Fruit fly (Drosophila melanogaster) whole organism, embryonic: ENCODE results near the gene alphaTub84B.

ENCODE experiments used
- Abd-B ChIP-seq: fragments of 200-800 bp; sonication (Bioruptor generic); optimal IDR thresholded peaks from 2 replicates; lab custom pipeline; 2018; ENCODE audit warnings: missing biosample characterization, mild to moderate bottlenecking, missing genetic modification characterization, moderate library complexity
- CG11247 ChIP-seq: fragments of 200-800 bp; sonication (Bioruptor generic); IDR thresholded peaks from 2 replicates; pipeline ENCODE4 v1.3.6; 2022; ENCODE audit warnings: missing biosample characterization, missing genetic modification characterization
- CG15601 ChIP-seq: fragments of 200-800 bp; sonication (Bioruptor generic); optimal IDR thresholded peaks from 3 replicates; lab custom pipeline; 2019; ENCODE audit warnings: missing biosample characterization, mild to moderate bottlenecking, missing genetic modification characterization, moderate library complexity
- CG2678 ChIP-seq: fragments of 200-800 bp; sonication (Bioruptor generic); optimal IDR thresholded peaks from 3 replicates; lab custom pipeline; 2019; ENCODE audit warnings: missing biosample characterization, mild to moderate bottlenecking, missing genetic modification characterization, moderate library complexity
- CG30403 ChIP-seq: fragments of 200-800 bp; sonication (Bioruptor generic); optimal IDR thresholded peaks from 3 replicates; lab custom pipeline; 2016; ENCODE audit warnings: missing biosample characterization, missing genetic modification characterization
- CG3163 ChIP-seq: fragments of 200-800 bp; sonication (Bioruptor generic); optimal IDR thresholded peaks from 3 replicates; lab custom pipeline; 2016; ENCODE audit warnings: missing biosample characterization, missing genetic modification characterization
- CG4328 ChIP-seq: fragments of 200-800 bp; sonication (Bioruptor generic); optimal IDR thresholded peaks from 3 replicates; lab custom pipeline; 2017; ENCODE audit warnings: missing biosample characterization, missing genetic modification reagents, missing genetic modification characterization
- CG6813 ChIP-seq: fragments of 200-800 bp; sonication (Bioruptor generic); optimal IDR thresholded peaks from 2 replicates; lab custom pipeline; 2017; ENCODE audit warnings: missing biosample characterization, missing genetic modification characterization, mild to moderate bottlenecking, moderate library complexity, missing genetic modification reagents
- CG9609 ChIP-seq: fragments of 200-800 bp; sonication (Bioruptor generic); optimal IDR thresholded peaks from 3 replicates; lab custom pipeline; 2016; ENCODE audit warnings: missing biosample characterization, missing genetic modification characterization
- Dbx ChIP-seq: fragments of 200-800 bp; sonication (Bioruptor generic); IDR thresholded peaks from 3 replicates; pipeline ENCODE4 v1.3.6; 2022; ENCODE audit warnings: missing biosample characterization, missing genetic modification characterization
- Elba2 ChIP-seq: fragments of 200-800 bp; sonication (Bioruptor generic); optimal IDR thresholded peaks from 3 replicates; lab custom pipeline; 2016; ENCODE audit warnings: missing biosample characterization, missing genetic modification characterization
- Ets65A ChIP-seq: fragments of 200-800 bp; sonication (Bioruptor generic); peaks from one replicate; lab custom pipeline; 2016; ENCODE audit warnings: missing biosample characterization, missing genetic modification characterization
- HHEX ChIP-seq: fragments of 200-800 bp; sonication (Bioruptor generic); optimal IDR thresholded peaks from 3 replicates; lab custom pipeline; 2017; ENCODE audit warnings: missing biosample characterization, mild to moderate bottlenecking, missing genetic modification characterization, missing genetic modification reagents
- Hand ChIP-seq: fragments of 200-800 bp; sonication (Bioruptor generic); optimal IDR thresholded peaks from 2 replicates; lab custom pipeline; 2017; ENCODE audit warnings: mild to moderate bottlenecking, missing biosample characterization, missing genetic modification reagents, missing genetic modification characterization
- Lpt ChIP-seq: fragments of >200 bp; optimal IDR thresholded peaks from 2 replicates; lab custom pipeline; 2018; ENCODE audit warnings: missing biosample characterization, missing genetic modification characterization
- MTF-1 ChIP-seq: fragments of 200-800 bp; sonication (Bioruptor generic); optimal IDR thresholded peaks from 2 replicates; lab custom pipeline; 2018; ENCODE audit warnings: missing biosample characterization, mild to moderate bottlenecking, missing genetic modification characterization, borderline replicate concordance
- NFAT ChIP-seq: fragments of 200-800 bp; sonication (Bioruptor generic); IDR thresholded peaks from 2 replicates; pipeline ENCODE4 v1.3.6; 2022; ENCODE audit warnings: missing biosample characterization, missing genetic modification characterization
- Sin3A ChIP-seq: fragments of >200 bp; optimal IDR thresholded peaks from 2 replicates; lab custom pipeline; 2018
- Stat92E ChIP-seq, 3 experiments: fragments of >200 bp in 2 of 3; fragments of 200-800 bp in 1 of 3; sonication (Bioruptor generic) in 1 of 3; optimal IDR thresholded peaks; 2 replicates each; lab custom pipeline; 2017 to 2019; ENCODE audit warnings: missing biosample characterization in 3 of 3, missing genetic modification characterization in 3 of 3, mild to moderate bottlenecking in 1 of 3, moderate library complexity in 1 of 3
- ab ChIP-seq: fragments of 200-800 bp; sonication (Bioruptor generic); optimal IDR thresholded peaks from 2 replicates; lab custom pipeline; 2016; ENCODE audit warnings: missing biosample characterization, missing genetic modification characterization
- ash1 ChIP-seq: fragments of 200-800 bp; sonication (Bioruptor generic); optimal IDR thresholded peaks from 2 replicates; lab custom pipeline; 2018; ENCODE audit warnings: missing biosample characterization, mild to moderate bottlenecking, missing genetic modification characterization
- btn ChIP-seq: fragments of 200-800 bp; sonication (Bioruptor generic); optimal IDR thresholded peaks from 2 replicates; lab custom pipeline; 2016; ENCODE audit warnings: missing biosample characterization, missing genetic modification characterization
- dan ChIP-seq: fragments of 200-800 bp; sonication (Bioruptor generic); IDR thresholded peaks from 2 replicates; pipeline ENCODE4 v1.3.6; 2022; ENCODE audit warnings: missing biosample characterization, missing genetic modification characterization
- en ChIP-seq: fragments of 200-800 bp; sonication (Bioruptor generic); optimal IDR thresholded peaks from 2 replicates; lab custom pipeline; 2016; ENCODE audit warnings: missing biosample characterization, missing genetic modification characterization
- esg ChIP-seq: fragments of 200-800 bp; sonication (Bioruptor generic); conservative IDR thresholded peaks from 2 replicates; pipeline ENCODE4 v1.3.6; 2022; ENCODE audit warnings: missing biosample characterization, missing genetic modification characterization
- eyg ChIP-seq: fragments of 200-800 bp; sonication (Bioruptor generic); optimal IDR thresholded peaks from 3 replicates; lab custom pipeline; 2016; ENCODE audit warnings: missing biosample characterization, missing genetic modification characterization
- fd64A ChIP-seq: fragments of 200-800 bp; sonication (Bioruptor generic); optimal IDR thresholded peaks from 3 replicates; lab custom pipeline; 2018; ENCODE audit warnings: missing biosample characterization, mild to moderate bottlenecking, missing genetic modification characterization
- fu2 ChIP-seq: fragments of 200-800 bp; sonication (Bioruptor generic); optimal IDR thresholded peaks from 2 replicates; lab custom pipeline; 2016; ENCODE audit warnings: missing biosample characterization, missing genetic modification characterization
- gce ChIP-seq: fragments of 200-800 bp; sonication (Bioruptor generic); IDR thresholded peaks from 3 replicates; pipeline ENCODE4 v1.3.6; 2022; ENCODE audit warnings: missing biosample characterization, missing genetic modification characterization
- gcm2 ChIP-seq: fragments of 200-800 bp; sonication (Bioruptor generic); optimal IDR thresholded peaks from 2 replicates; lab custom pipeline; 2016; ENCODE audit warnings: missing biosample characterization, missing genetic modification characterization
- gfzf ChIP-seq: fragments of 200-800 bp; sonication (Bioruptor generic); optimal IDR thresholded peaks from 2 replicates; lab custom pipeline; 2016; ENCODE audit warnings: missing biosample characterization, mild to moderate bottlenecking, missing genetic modification characterization, moderate library complexity
- gt ChIP-seq: fragments of 200-800 bp; sonication (Bioruptor generic); IDR thresholded peaks from 2 replicates; pipeline ENCODE4 v1.3.6; 2022; ENCODE audit warnings: missing biosample characterization, missing genetic modification characterization
- ham ChIP-seq: fragments of 200-800 bp; sonication (Bioruptor generic); IDR thresholded peaks from 2 replicates; pipeline ENCODE4 v1.3.6; 2022; ENCODE audit warnings: missing biosample characterization, missing genetic modification characterization
- ken ChIP-seq: fragments of 200-800 bp; sonication (Bioruptor generic); IDR thresholded peaks from 3 replicates; pipeline ENCODE4 v1.3.6; 2022; ENCODE audit warnings: missing biosample characterization, missing genetic modification characterization
- lab ChIP-seq: fragments of 200-800 bp; sonication (Bioruptor generic); optimal IDR thresholded peaks from 3 replicates; lab custom pipeline; 2017; ENCODE audit warnings: missing biosample characterization, missing genetic modification characterization, mild to moderate bottlenecking, moderate library complexity, missing genetic modification reagents
- lmd ChIP-seq: fragments of 200-800 bp; sonication (Bioruptor generic); IDR thresholded peaks from 2 replicates; pipeline ENCODE4 v1.3.6; 2022; ENCODE audit warnings: missing biosample characterization, missing genetic modification characterization
- lola ChIP-seq, 3 experiments: fragments of >200 bp in 2 of 3; fragments of 200-800 bp in 1 of 3; sonication (Bioruptor generic) in 1 of 3; optimal IDR thresholded peaks; 2 replicates each; lab custom pipeline; 2017 to 2019; ENCODE audit warnings: missing biosample characterization in 3 of 3, missing genetic modification characterization in 3 of 3, mild to moderate bottlenecking in 1 of 3, moderate library complexity in 1 of 3
- maf-S ChIP-seq: fragments of 200-800 bp; sonication (Bioruptor generic); optimal IDR thresholded peaks from 2 replicates; lab custom pipeline; 2016; ENCODE audit warnings: missing biosample characterization, missing genetic modification characterization
- pan ChIP-seq, 4 experiments: fragments of >200 bp in 3 of 4; fragments of 200-800 bp in 1 of 4; sonication (Bioruptor generic) in 1 of 4; optimal IDR thresholded peaks in 3 of 4; IDR thresholded peaks in 1 of 4; 2 replicates each; pipeline versions ENCODE4 v1.3.6 to Lab custom; 2017 to 2022; ENCODE audit warnings: missing biosample characterization in 2 of 4, missing genetic modification characterization in 2 of 4, mixed read lengths in 1 of 4
- run ChIP-seq: fragments of 200-800 bp; sonication (Bioruptor generic); optimal IDR thresholded peaks from 3 replicates; lab custom pipeline; 2018; ENCODE audit warnings: missing biosample characterization, mild to moderate bottlenecking, missing genetic modification characterization
- sc ChIP-seq, 3 experiments: fragments of >200 bp in 2 of 3; fragments of 200-800 bp in 1 of 3; sonication (Bioruptor generic) in 1 of 3; optimal IDR thresholded peaks; 2 replicates in 2 of 3; 3 replicates in 1 of 3; lab custom pipeline; 2017; ENCODE audit warnings: mild to moderate bottlenecking in 1 of 3, missing biosample characterization in 1 of 3, missing genetic modification characterization in 1 of 3, missing genetic modification reagents in 1 of 3
- sisA ChIP-seq: fragments of 200-800 bp; sonication (Bioruptor generic); IDR thresholded peaks from 2 replicates; pipeline ENCODE4 v1.3.6; 2022; ENCODE audit warnings: missing biosample characterization, missing genetic modification characterization
- slp2 ChIP-seq: fragments of 200-800 bp; sonication (Bioruptor generic); optimal IDR thresholded peaks from 2 replicates; lab custom pipeline; 2016; ENCODE audit warnings: missing biosample characterization, missing genetic modification characterization
- sob ChIP-seq: fragments of 200-800 bp; sonication (Bioruptor generic); IDR thresholded peaks from 2 replicates; pipeline ENCODE4 v1.3.6; 2022; ENCODE audit warnings: missing biosample characterization, missing genetic modification characterization
- sqz ChIP-seq: fragments of 200-800 bp; sonication (Bioruptor generic); optimal IDR thresholded peaks from 3 replicates; lab custom pipeline; 2018; ENCODE audit warnings: missing biosample characterization, mild to moderate bottlenecking, missing genetic modification characterization
- stwl ChIP-seq: fragments of 200-800 bp; sonication (Bioruptor generic); optimal IDR thresholded peaks from 3 replicates; lab custom pipeline; 2018; ENCODE audit warnings: missing biosample characterization, mild to moderate bottlenecking, missing genetic modification characterization, moderate library complexity
- tap ChIP-seq: fragments of 200-800 bp; optimal IDR thresholded peaks from 3 replicates; lab custom pipeline; 2019; ENCODE audit warnings: missing biosample characterization, mild to moderate bottlenecking, missing genetic modification characterization, moderate library complexity
- trh ChIP-seq: fragments of 200-800 bp; sonication (Bioruptor generic); optimal IDR thresholded peaks from 2 replicates; lab custom pipeline; 2016; ENCODE audit warnings: missing biosample characterization, missing genetic modification characterization

The alphaTub84B gene

dm6 chr3R:7102853-7103833 is 16.7 kb downstream of the alphaTub84B start (continued):
- TF ChIP-seq gt (GFP tag; lab: Robert Waterston, UW) (no peak), lmd (GFP tag; lab: Robert Waterston, UW) (no peak), Elba2 (GFP tag; lab: Kevin White, UChicago) (peak; percentile 98), MTF-1 (GFP tag; lab: Kevin White, UChicago) (no peak), stwl (tag; lab: Kevin White, UChicago) (peak; percentile 17), eyg (GFP tag; lab: Kevin White, UChicago) (no peak), sob (no peak), Abd-B (GFP tag; lab: Kevin White, UChicago) (no peak), sc (optimal IDR thresholded peaks at IDR 0.05; lab: Kevin White, UChicago) (no peak), sc (GFP tag; optimal IDR thresholded peaks at IDR 0.05; lab: Kevin White, UChicago) (no peak), tap (tag; lab: Kevin White, UChicago) (no peak), CG15601 (tag; lab: Kevin White, UChicago) (no peak), esg (no peak), NFAT (GFP tag; lab: Robert Waterston, UW) (no peak), trh (GFP tag; lab: Kevin White, UChicago) (no peak), lab (peak; percentile 2), CG30403 (GFP tag; lab: Kevin White, UChicago) (no peak), btn (GFP tag; lab: Kevin White, UChicago) (no peak), pan (optimal IDR thresholded peaks at IDR 0.05; lab: Kevin White, UChicago) (no peak), pan (GFP tag; optimal IDR thresholded peaks at IDR 0.05 in 1 of 2, IDR thresholded peaks at IDR 0.05 in 1 of 2) (peak in 1 of 2 experiments; percentile 21), ash1 (GFP tag; lab: Kevin White, UChicago) (no peak), CG3163 (GFP tag; lab: Kevin White, UChicago) (peak; percentile 17), Stat92E (GFP tag; optimal IDR thresholded peaks at IDR 0.05; lab: Kevin White, UChicago) (no peak), maf-S (no peak), Hand (GFP tag; lab: Kevin White, UChicago) (no peak), sqz (GFP tag; lab: Kevin White, UChicago) (peak; percentile 84), gfzf (GFP tag; lab: Kevin White, UChicago) (no peak), fu2 (GFP tag; lab: Kevin White, UChicago) (no peak), fd64A (GFP tag; lab: Kevin White, UChicago) (peak; percentile 19), HHEX (GFP tag; lab: Kevin White, UChicago) (no peak), dan (no peak), gce (GFP tag; lab: Robert Waterston, UW) (peak; percentile 34; the same call in 1 of the 3 replicates), CG6813 (GFP tag; lab: Kevin White, UChicago) (peak; percentile 64), gcm2 (no peak), CG9609 (GFP tag; lab: Kevin White, UChicago) (no peak), Sin3A (no peak), CG2678 (no peak), Dbx (GFP tag; lab: Robert Waterston, UW) (no peak), Ets65A (GFP tag; lab: Kevin White, UChicago) (no peak), en (GFP tag; lab: Kevin White, UChicago) (no peak), ab (no peak), slp2 (GFP tag; lab: Kevin White, UChicago) (no peak), ham (no peak), sisA (GFP tag; lab: Robert Waterston, UW) (no peak), ken (no peak), lola (GFP tag; optimal IDR thresholded peaks at IDR 0.05; lab: Kevin White, UChicago) (no peak), CG4328 (GFP tag; lab: Kevin White, UChicago) (no peak), CG11247 (no peak), Lpt (GFP tag; lab: Kevin White, UChicago) (peak; percentile 73), run (tag; lab: Kevin White, UChicago) (no peak)
